Worm (Caenorhabditis elegans) whole organism, L3 larva: ENCODE results near the gene nhr-139.

Source experiments
- aly-2 ChIP-seq: fragments of 150-350 bp; optimal IDR thresholded peaks from 2 replicates; lab custom pipeline; 2014; ENCODE audit warnings: missing biosample characterization, missing genetic modification characterization
- ama-1 ChIP-seq: fragments of 150-350 bp; optimal IDR thresholded peaks from 2 replicates; lab custom pipeline; 2018
- elt-3 ChIP-seq, 3 experiments: fragments of 150-350 bp in 1 of 3; sonication (generic microtip) in 2 of 3; optimal IDR thresholded peaks; 2 replicates in 2 of 3; 4 replicates in 1 of 3; lab custom pipeline; 2014 to 2017; ENCODE audit warnings: missing biosample characterization in 3 of 3, missing genetic modification characterization in 3 of 3
- jun-1 ChIP-seq: fragments of 150-350 bp; optimal IDR thresholded peaks from 2 replicates; lab custom pipeline; 2014; ENCODE audit warnings: missing biosample characterization, missing genetic modification reagents, missing genetic modification characterization
- nhr-237 ChIP-seq: fragments of 150-350 bp; optimal IDR thresholded peaks from 2 replicates; lab custom pipeline; 2014; ENCODE audit warnings: missing biosample characterization, missing genetic modification characterization
- snpc-4 ChIP-seq: fragments of 150-350 bp; optimal IDR thresholded peaks from 2 replicates; lab custom pipeline; 2014; ENCODE audit warnings: missing biosample characterization, missing genetic modification characterization

ce11 chrV:6987673-6988072, at the start of gene nhr-139:
- TF ChIP-seq aly-2 (tag; lab: Kevin White, UChicago) (no peak), elt-3 (tag; optimal IDR thresholded peaks at IDR 0.05; lab: Kevin White, UChicago) (no peak), ama-1 (lab: Kevin White, UChicago) (no peak), snpc-4 (tag; lab: Kevin White, UChicago) (no peak), nhr-237 (tag; lab: Kevin White, UChicago) (no peak), jun-1 (tag; lab: Kevin White, UChicago) (no peak)
